Worm (Caenorhabditis elegans) whole organism, mixed stage, embryonic: Measurements from ENCODE around the gene cyp-25A2.
A peak's percentile ranks its signal among the peaks of the same experiment; 100 is the strongest.
"Not testable (repeated sequence)": the region's sequence is repeated elsewhere in the genome, so short reads cannot be mapped to it uniquely, and the experiment has no call there.

Experiments
- M03D4.4 ChIP-seq: sonication (generic microtip); optimal IDR thresholded peaks from 2 replicates; lab custom pipeline; 2017; ENCODE audit warnings: mild to moderate bottlenecking, missing genetic modification characterization, missing compliant biosample characterization
- bed-3 ChIP-seq: fragments of 200-800 bp; sonication (Bioruptor generic); optimal IDR thresholded peaks from 3 replicates; lab custom pipeline; 2018; ENCODE audit warnings: mild to moderate bottlenecking, missing genetic modification characterization, moderate library complexity, missing compliant biosample characterization
- blmp-1 ChIP-seq: fragments of 150-350 bp; optimal IDR thresholded peaks from 2 replicates; lab custom pipeline; 2014; ENCODE audit warnings: missing biosample characterization, missing genetic modification characterization
- ceh-83 ChIP-seq: fragments of 200-800 bp; sonication (Bioruptor generic); optimal IDR thresholded peaks from 2 replicates; lab custom pipeline; 2018; ENCODE audit warnings: mild to moderate bottlenecking, missing genetic modification characterization, missing compliant biosample characterization
- ces-1 ChIP-seq: fragments of 150-350 bp; optimal IDR thresholded peaks from 2 replicates; lab custom pipeline; 2014; ENCODE audit warnings: missing biosample characterization, missing genetic modification reagents, missing genetic modification characterization
- cnd-1 ChIP-seq: fragments of 200-800 bp; sonication (Bioruptor generic); optimal IDR thresholded peaks from 2 replicates; lab custom pipeline; 2018; ENCODE audit warnings: mild to moderate bottlenecking, missing genetic modification characterization, missing compliant biosample characterization
- drap-1 ChIP-seq: fragments of 200-800 bp; sonication (Bioruptor generic); optimal IDR thresholded peaks from 3 replicates; lab custom pipeline; 2018; ENCODE audit warnings: mild to moderate bottlenecking, missing genetic modification characterization, missing compliant biosample characterization
- elt-1 ChIP-seq: sonication (generic microtip); optimal IDR thresholded peaks from 2 replicates; lab custom pipeline; 2017; ENCODE audit warnings: missing genetic modification characterization, mild to moderate bottlenecking, missing compliant biosample characterization, antibody characterized with exemption, moderate library complexity, borderline replicate concordance; ENCODE audit not compliant: insufficient read depth
- ham-2 ChIP-seq: fragments of 200-800 bp; sonication (Bioruptor generic); optimal IDR thresholded peaks from 2 replicates; lab custom pipeline; 2018; ENCODE audit warnings: mild to moderate bottlenecking, missing genetic modification characterization, missing compliant biosample characterization
- lin-13 ChIP-seq: fragments of 150-350 bp; optimal IDR thresholded peaks from 2 replicates; lab custom pipeline; 2014; ENCODE audit warnings: missing biosample characterization, missing genetic modification characterization
- lin-32 ChIP-seq: fragments of 200-800 bp; sonication (Bioruptor generic); optimal IDR thresholded peaks from 2 replicates; lab custom pipeline; 2018; ENCODE audit warnings: mild to moderate bottlenecking, missing genetic modification characterization, missing compliant biosample characterization
- lsy-2 ChIP-seq: fragments of 150-350 bp; optimal IDR thresholded peaks from 2 replicates; lab custom pipeline; 2014; ENCODE audit warnings: missing biosample characterization, missing genetic modification characterization
- mab-5 ChIP-seq: fragments of 150-350 bp; optimal IDR thresholded peaks from 2 replicates; lab custom pipeline; 2014; ENCODE audit warnings: missing biosample characterization, missing genetic modification characterization
- mep-1 ChIP-seq: fragments of 150-350 bp; optimal IDR thresholded peaks from 2 replicates; lab custom pipeline; 2017; ENCODE audit warnings: missing biosample characterization, missing genetic modification reagents, missing genetic modification characterization, inconsistent platforms
- mls-2 ChIP-seq: sonication (generic microtip); optimal IDR thresholded peaks from 2 replicates; lab custom pipeline; 2016; ENCODE audit warnings: mild to moderate bottlenecking, missing genetic modification characterization, moderate library complexity, missing compliant biosample characterization
- nhr-12 ChIP-seq: fragments of 150-350 bp; optimal IDR thresholded peaks from 2 replicates; lab custom pipeline; 2014; ENCODE audit warnings: missing biosample characterization, missing genetic modification characterization
- nhr-2 ChIP-seq: fragments of 150-350 bp; optimal IDR thresholded peaks from 2 replicates; lab custom pipeline; 2014; ENCODE audit warnings: missing biosample characterization, missing genetic modification characterization
- nhr-237 ChIP-seq: fragments of 150-350 bp; optimal IDR thresholded peaks from 2 replicates; lab custom pipeline; 2014; ENCODE audit warnings: missing biosample characterization, missing genetic modification characterization
- pha-4 ChIP-seq: fragments of 150-350 bp; optimal IDR thresholded peaks from 2 replicates; lab custom pipeline; 2018; ENCODE audit warnings: missing biosample characterization, missing genetic modification reagents, missing genetic modification characterization
- sem-2 ChIP-seq: fragments of 200-800 bp; sonication (Bioruptor generic); optimal IDR thresholded peaks from 2 replicates; lab custom pipeline; 2018; ENCODE audit warnings: mild to moderate bottlenecking, missing genetic modification characterization, missing compliant biosample characterization
- snpc-4 ChIP-seq: fragments of 150-350 bp; optimal IDR thresholded peaks from 2 replicates; lab custom pipeline; 2014; ENCODE audit warnings: missing biosample characterization, missing genetic modification characterization
- sptf-1 ChIP-seq: sonication (generic microtip); optimal IDR thresholded peaks from 2 replicates; lab custom pipeline; 2017; ENCODE audit warnings: mild to moderate bottlenecking, missing genetic modification characterization, moderate library complexity, missing compliant biosample characterization
- unc-120 ChIP-seq: sonication (generic microtip); optimal IDR thresholded peaks from 2 replicates; lab custom pipeline; 2017; ENCODE audit warnings: missing genetic modification characterization, missing compliant biosample characterization; ENCODE audit not compliant: poor library complexity, severe bottlenecking
- unc-62 ChIP-seq: fragments of 150-350 bp; optimal IDR thresholded peaks from 2 replicates; lab custom pipeline; 2014; ENCODE audit warnings: missing biosample characterization, missing genetic modification reagents, missing genetic modification characterization
- zip-8 ChIP-seq: fragments of 150-350 bp; optimal IDR thresholded peaks from 2 replicates; lab custom pipeline; 2014; ENCODE audit warnings: missing biosample characterization, missing genetic modification characterization

The cyp-25A2 gene

ce11 chrIII:3839635-3840034 lies 4.6 kb downstream of the cyp-25A2 start, which contains the start of gene cyp-25A3:
Gene cyp-25A3 (minus strand): TSS chrIII:3839735.
- no peak for TF ChIP-seq nhr-2 (tag; lab: Kevin White, UChicago)
- no peak for TF ChIP-seq lsy-2

- TF ChIP-seq unc-120 (tag; lab: Kevin White, UChicago); nhr-12; sem-2 (GFP tag; lab: Kevin White, UChicago): not testable (repeated sequence)
- TF ChIP-seq, all 35 proteins: peak for 0; not testable (repeated sequence) for 35
Measured at ce11 chrIII:3840279-3840678, 5.3 kb downstream of the cyp-25A2 start, which contains the start of gene C36A4.11. Gene C36A4.11 (plus strand): TSS chrIII:3840579.

ce11 chrIII:3843514-3843913 lies 8.5 kb downstream of the cyp-25A2 start, which contains the start of gene C36A4.4:
Gene C36A4.4 (minus strand): TSS chrIII:3843614.
- TF ChIP-seq M03D4.4, snpc-4, nhr-2 (tag; lab: Kevin White, UChicago): not testable (repeated sequence)

- TF ChIP-seq sptf-1 (tag; lab: Kevin White, UChicago); mab-5 (tag; lab: Kevin White, UChicago); blmp-1: not testable (repeated sequence)
Measured at ce11 chrIII:3844746-3845145, 9.7 kb downstream of the cyp-25A2 start, which contains the start of gene maph-1.3. Gene maph-1.3 (plus strand): TSS chrIII:3844893.

ce11 chrIII:3852030-3852579 lies 17.1 kb downstream of the cyp-25A2 start, which contains the start of gene cyp-25A4:
Gene cyp-25A4 (minus strand): TSS chrIII:3852080.
- TF ChIP-seq bed-3 (GFP tag; lab: Kevin White, UChicago); elt-1 (tag; lab: Kevin White, UChicago); lin-13: not testable (repeated sequence)

ce11 chrIII:3854868-3855267 lies 19.8 kb downstream of the cyp-25A2 start:
- TF ChIP-seq lsy-2, result peak; percentile 52

ce11 chrIII:3857007-3857406 lies 22.0 kb downstream of the cyp-25A2 start:
- TF ChIP-seq lsy-2, result peak; percentile 88

- TF ChIP-seq M03D4.4 (tag; lab: Kevin White, UChicago) (peak; percentile 12), unc-120 (tag; lab: Kevin White, UChicago) (peak; percentile 17), unc-62 (GFP tag; lab: Kevin White, UChicago) (peak; percentile 6), elt-1 (tag; lab: Kevin White, UChicago) (no peak), mep-1 (peak; percentile 83), pha-4 (peak; percentile 67), nhr-237 (peak; percentile 92), zip-8 (tag; lab: Kevin White, UChicago) (no peak), lin-13 (peak; percentile 50), drap-1 (peak; percentile 68), lsy-2 (peak; percentile 90), ces-1 (peak; percentile 65), ham-2 (GFP tag; lab: Kevin White, UChicago) (peak; percentile 59), sptf-1 (tag; lab: Kevin White, UChicago) (peak; percentile 71), ceh-83 (peak; percentile 12), lin-32 (GFP tag; lab: Kevin White, UChicago) (peak; percentile 15), mab-5 (tag; lab: Kevin White, UChicago) (no peak), cnd-1 (peak; percentile 31), mls-2 (tag; lab: Kevin White, UChicago) (peak; percentile 48), nhr-12 (no peak)
Measured at ce11 chrIII:3862918-3863385, 27.9 kb downstream of the cyp-25A2 start, which contains the start of gene brc-1. Gene brc-1 (minus strand): TSS chrIII:3862968.
